Fruit fly (Drosophila melanogaster): ENCODE data around the gene CG7300.

- TF ChIP-seq Oaz (GFP tag; IDR thresholded peaks at IDR 0.05) (no peak), Side (GFP tag; optimal IDR thresholded peaks at IDR 0.05) (no peak), CG11093 (GFP tag; IDR thresholded peaks at IDR 0.05) (no peak), twi (tag; optimal IDR thresholded peaks at IDR 0.05) (no peak), CG14860 (GFP tag; IDR thresholded peaks at IDR 0.05; ENCODE audit: partially characterized antibody) (no peak), kay (GFP tag; optimal IDR thresholded peaks at IDR 0.05) (no peak), CG14441 (GFP tag; IDR thresholded peaks at IDR 0.05) (no peak), Spps (tag; optimal IDR thresholded peaks at IDR 0.05) (no peak), wek (GFP tag; optimal IDR thresholded peaks at IDR 0.05) (no peak), Hr3 (GFP tag; optimal IDR thresholded peaks at IDR 0.05) (no peak)
Measured at dm6 chr2L:10646115-10646514, 51.7 kb downstream of the CG7300 start, which contains the start of gene CG17097.
